Fruit fly (Drosophila melanogaster) whole organism, embryonic: ENCODE data around the gene cyr.

Source experiments
- ATbp ChIP-seq: fragments of 200-800 bp; sonication (Bioruptor generic); optimal IDR thresholded peaks from 2 replicates; lab custom pipeline; 2017; ENCODE audit warnings: missing biosample characterization, mild to moderate bottlenecking, missing genetic modification characterization, missing genetic modification reagents
- Atf-2 ChIP-seq: fragments of 200-800 bp; sonication (Bioruptor generic); optimal IDR thresholded peaks from 2 replicates; lab custom pipeline; 2016; ENCODE audit warnings: missing biosample characterization, missing genetic modification characterization
- CG11504 ChIP-seq: fragments of 200-800 bp; sonication (Bioruptor generic); optimal IDR thresholded peaks from 3 replicates; lab custom pipeline; 2019; ENCODE audit warnings: missing biosample characterization, mild to moderate bottlenecking, missing genetic modification characterization, moderate library complexity
- CG12155 ChIP-seq: fragments of 200-800 bp; sonication (Bioruptor generic); optimal IDR thresholded peaks from 3 replicates; lab custom pipeline; 2016; ENCODE audit warnings: missing biosample characterization, missing genetic modification characterization
- CG12299 ChIP-seq: fragments of 200-800 bp; sonication (Bioruptor generic); optimal IDR thresholded peaks from 2 replicates; lab custom pipeline; 2018; ENCODE audit warnings: missing biosample characterization, mild to moderate bottlenecking, missing genetic modification characterization
- CG13123 ChIP-seq: fragments of 200-800 bp; sonication (Bioruptor generic); optimal IDR thresholded peaks from 2 replicates; lab custom pipeline; 2016; ENCODE audit warnings: missing biosample characterization, missing genetic modification characterization
- CG15696 ChIP-seq: fragments of 200-800 bp; sonication (Bioruptor generic); optimal IDR thresholded peaks from 2 replicates; lab custom pipeline; 2019; ENCODE audit warnings: missing biosample characterization, mild to moderate bottlenecking, missing genetic modification characterization, moderate library complexity
- CG2678 ChIP-seq: fragments of 200-800 bp; sonication (Bioruptor generic); optimal IDR thresholded peaks from 3 replicates; lab custom pipeline; 2019; ENCODE audit warnings: missing biosample characterization, mild to moderate bottlenecking, missing genetic modification characterization, moderate library complexity
- CG32767 ChIP-seq: fragments of 200-800 bp; sonication (Bioruptor generic); IDR thresholded peaks from 2 replicates; pipeline ENCODE4 v1.3.6; 2022; ENCODE audit warnings: missing biosample characterization, missing genetic modification characterization
- CG34422 ChIP-seq: fragments of 200-800 bp; sonication (Bioruptor generic); IDR thresholded peaks from 3 replicates; pipeline ENCODE4 v1.3.6; 2022; ENCODE audit warnings: missing biosample characterization, missing genetic modification characterization
- CG4328 ChIP-seq: fragments of 200-800 bp; sonication (Bioruptor generic); optimal IDR thresholded peaks from 3 replicates; lab custom pipeline; 2017; ENCODE audit warnings: missing biosample characterization, missing genetic modification reagents, missing genetic modification characterization
- CG4854 ChIP-seq: fragments of 200-800 bp; sonication (Bioruptor generic); optimal IDR thresholded peaks from 2 replicates; lab custom pipeline; 2016; ENCODE audit warnings: missing biosample characterization, missing genetic modification characterization, inconsistent platforms
- CG6175 ChIP-seq: fragments of 200-800 bp; sonication (Bioruptor generic); IDR thresholded peaks from 3 replicates; pipeline ENCODE4 v1.3.6; 2022; ENCODE audit warnings: missing biosample characterization, missing genetic modification characterization
- CG6683 ChIP-seq: fragments of 200-800 bp; sonication (Bioruptor generic); optimal IDR thresholded peaks from 2 replicates; lab custom pipeline; 2017; ENCODE audit warnings: missing biosample characterization, mild to moderate bottlenecking, missing genetic modification characterization, missing genetic modification reagents
- CG8089 ChIP-seq: fragments of 200-800 bp; sonication (Bioruptor generic); optimal IDR thresholded peaks from 3 replicates; lab custom pipeline; 2016; ENCODE audit warnings: missing biosample characterization, missing genetic modification characterization
- CG8924 ChIP-seq: fragments of 200-800 bp; optimal IDR thresholded peaks from 3 replicates; lab custom pipeline; 2019; ENCODE audit warnings: missing biosample characterization, mild to moderate bottlenecking, missing genetic modification characterization, moderate library complexity
- CkIIα-i1 ChIP-seq: fragments of 200-800 bp; sonication (Bioruptor generic); IDR thresholded peaks from 2 replicates; pipeline ENCODE4 v1.3.6; 2022; ENCODE audit warnings: missing biosample characterization, missing genetic modification characterization
- HmgZ ChIP-seq: fragments of 200-800 bp; sonication (Bioruptor generic); optimal IDR thresholded peaks from 2 replicates; lab custom pipeline; 2018; ENCODE audit warnings: missing biosample characterization, mild to moderate bottlenecking, missing genetic modification characterization
- Lim3 ChIP-seq: fragments of 200-800 bp; sonication (Bioruptor generic); IDR thresholded peaks from 2 replicates; pipeline ENCODE4 v1.3.6; 2022; ENCODE audit warnings: missing biosample characterization, missing genetic modification characterization
- Rfx ChIP-seq: fragments of 200-800 bp; sonication (Bioruptor generic); IDR thresholded peaks from 2 replicates; pipeline ENCODE4 v1.3.6; 2022; ENCODE audit warnings: missing biosample characterization, missing genetic modification characterization
- Scr ChIP-seq: fragments of 200-800 bp; sonication (Bioruptor generic); IDR thresholded peaks from 2 replicates; pipeline ENCODE4 v1.3.6; 2022; ENCODE audit warnings: missing biosample characterization, missing genetic modification characterization; ENCODE audit not compliant: partially characterized antibody
- Sox100B ChIP-seq: fragments of 200-800 bp; sonication (Bioruptor generic); optimal IDR thresholded peaks from 3 replicates; lab custom pipeline; 2018; ENCODE audit warnings: missing biosample characterization, mild to moderate bottlenecking, missing genetic modification characterization
- Trl ChIP-seq, 3 experiments: fragments of >200 bp in 2 of 3; fragments of 200-800 bp in 1 of 3; sonication (Bioruptor generic) in 1 of 3; optimal IDR thresholded peaks; 2 replicates in 1 of 3; 3 replicates in 2 of 3; lab custom pipeline; 2016 to 2017; ENCODE audit warnings: missing biosample characterization in 1 of 3, missing genetic modification characterization in 1 of 3
- bab2 ChIP-seq: fragments of 200-800 bp; sonication (Bioruptor generic); optimal IDR thresholded peaks from 2 replicates; lab custom pipeline; 2016; ENCODE audit warnings: missing biosample characterization, missing genetic modification characterization
- bcd ChIP-seq: fragments of 200-800 bp; sonication (Bioruptor generic); optimal IDR thresholded peaks from 2 replicates; lab custom pipeline; 2017; ENCODE audit warnings: missing biosample characterization, mild to moderate bottlenecking, missing genetic modification characterization
- br ChIP-seq: fragments of >200 bp; optimal IDR thresholded peaks from 2 replicates; lab custom pipeline; 2017
- caup ChIP-seq: fragments of 200-800 bp; sonication (Bioruptor generic); optimal IDR thresholded peaks from 3 replicates; lab custom pipeline; 2017; ENCODE audit warnings: missing biosample characterization, mild to moderate bottlenecking, missing genetic modification characterization, moderate library complexity; ENCODE audit not compliant: severe bottlenecking
- cg ChIP-seq: fragments of 200-800 bp; sonication (Bioruptor generic); optimal IDR thresholded peaks from 3 replicates; lab custom pipeline; 2019; ENCODE audit warnings: missing biosample characterization, mild to moderate bottlenecking, missing genetic modification characterization, moderate library complexity
- ci ChIP-seq: fragments of 200-800 bp; sonication (Bioruptor generic); IDR thresholded peaks from 3 replicates; pipeline ENCODE4 v1.3.6; 2022; ENCODE audit warnings: missing biosample characterization, missing genetic modification characterization
- dmrt11E ChIP-seq: fragments of 200-800 bp; sonication (Bioruptor generic); optimal IDR thresholded peaks from 3 replicates; lab custom pipeline; 2018; ENCODE audit warnings: missing biosample characterization, mild to moderate bottlenecking, missing genetic modification characterization, moderate library complexity
- dmrt99B ChIP-seq: fragments of 200-800 bp; sonication (Bioruptor generic); optimal IDR thresholded peaks from 2 replicates; lab custom pipeline; 2018; ENCODE audit warnings: missing biosample characterization, mild to moderate bottlenecking, missing genetic modification characterization, moderate library complexity
- gem ChIP-seq: fragments of 200-800 bp; sonication (Bioruptor generic); optimal IDR thresholded peaks from 2 replicates; lab custom pipeline; 2019; ENCODE audit warnings: missing biosample characterization, mild to moderate bottlenecking, missing genetic modification characterization, moderate library complexity
- gfzf ChIP-seq: fragments of 200-800 bp; sonication (Bioruptor generic); optimal IDR thresholded peaks from 2 replicates; lab custom pipeline; 2016; ENCODE audit warnings: missing biosample characterization, mild to moderate bottlenecking, missing genetic modification characterization, moderate library complexity
- gt ChIP-seq: fragments of 200-800 bp; sonication (Bioruptor generic); IDR thresholded peaks from 2 replicates; pipeline ENCODE4 v1.3.6; 2022; ENCODE audit warnings: missing biosample characterization, missing genetic modification characterization
- ham ChIP-seq: fragments of 200-800 bp; sonication (Bioruptor generic); IDR thresholded peaks from 2 replicates; pipeline ENCODE4 v1.3.6; 2022; ENCODE audit warnings: missing biosample characterization, missing genetic modification characterization
- her ChIP-seq: fragments of 200-800 bp; sonication (Bioruptor generic); optimal IDR thresholded peaks from 2 replicates; lab custom pipeline; 2016; ENCODE audit warnings: missing biosample characterization, missing genetic modification characterization
- hkb ChIP-seq, 2 experiments: fragments of 200-800 bp in 1 of 2; fragments of >200 bp in 1 of 2; sonication (Bioruptor generic) in 1 of 2; IDR thresholded peaks in 1 of 2; optimal IDR thresholded peaks in 1 of 2; 2 replicates each; pipeline versions ENCODE4 v1.3.6 to Lab custom; 2017 to 2022; ENCODE audit warnings: missing biosample characterization in 1 of 2, missing genetic modification characterization in 1 of 2
- ind ChIP-seq: fragments of 200-800 bp; sonication (Bioruptor generic); optimal IDR thresholded peaks from 3 replicates; lab custom pipeline; 2016; ENCODE audit warnings: missing biosample characterization, missing genetic modification characterization
- insv ChIP-seq, 2 experiments: fragments of 200-800 bp; sonication (Bioruptor generic); optimal IDR thresholded peaks; 3 replicates each; lab custom pipeline; 2016 to 2018; ENCODE audit warnings: missing biosample characterization in 2 of 2, missing genetic modification characterization in 2 of 2
- lilli ChIP-seq: fragments of 200-800 bp; sonication (Bioruptor generic); optimal IDR thresholded peaks from 3 replicates; lab custom pipeline; 2016; ENCODE audit warnings: missing biosample characterization, missing genetic modification characterization
- mirr ChIP-seq: fragments of 200-800 bp; sonication (Bioruptor generic); optimal IDR thresholded peaks from 3 replicates; lab custom pipeline; 2018; ENCODE audit warnings: missing biosample characterization, mild to moderate bottlenecking, missing genetic modification characterization
- org-1 ChIP-seq: fragments of 200-800 bp; sonication (Bioruptor generic); optimal IDR thresholded peaks from 2 replicates; lab custom pipeline; 2017; ENCODE audit warnings: missing biosample characterization, missing genetic modification characterization
- pfk ChIP-seq: fragments of 200-800 bp; sonication (Bioruptor generic); optimal IDR thresholded peaks from 2 replicates; lab custom pipeline; 2018; ENCODE audit warnings: missing biosample characterization, mild to moderate bottlenecking, missing genetic modification characterization, moderate library complexity
- sug ChIP-seq: fragments of 200-800 bp; optimal IDR thresholded peaks from 2 replicates; lab custom pipeline; 2019; ENCODE audit warnings: missing biosample characterization, mild to moderate bottlenecking, missing genetic modification characterization, moderate library complexity
- toy ChIP-seq: fragments of 200-800 bp; sonication (Bioruptor generic); IDR thresholded peaks from 2 replicates; pipeline ENCODE4 v1.3.6; 2022; ENCODE audit warnings: missing biosample characterization, missing genetic modification characterization
- tx ChIP-seq: fragments of 200-800 bp; sonication (Bioruptor generic); optimal IDR thresholded peaks from 2 replicates; lab custom pipeline; 2016; ENCODE audit warnings: missing biosample characterization, missing genetic modification characterization
- unpg ChIP-seq: fragments of 200-800 bp; sonication (Bioruptor generic); optimal IDR thresholded peaks from 3 replicates; lab custom pipeline; 2018; ENCODE audit warnings: missing biosample characterization, mild to moderate bottlenecking, missing genetic modification characterization, moderate library complexity
- zf30C ChIP-seq: fragments of 200-800 bp; sonication (Bioruptor generic); optimal IDR thresholded peaks from 3 replicates; lab custom pipeline; 2018; ENCODE audit warnings: missing biosample characterization, mild to moderate bottlenecking, missing genetic modification characterization
- zfh2 ChIP-seq: fragments of 200-800 bp; sonication (Bioruptor generic); optimal IDR thresholded peaks from 2 replicates; lab custom pipeline; 2016; ENCODE audit warnings: missing biosample characterization, missing genetic modification characterization

Gene cyr

dm6 chrX:8141353-8142066, 6.0 kb upstream of the cyr start (continued):
- peak; percentile 3 for TF ChIP-seq mirr (GFP tag; lab: Kevin White, UChicago)
- TF ChIP-seq CG34422, result peak; percentile 77; the same call in 2 of the 3 replicates
- TF ChIP-seq zfh2 (GFP tag; lab: Kevin White, UChicago), result peak; percentile 24
- TF ChIP-seq bcd (GFP tag; lab: Kevin White, UChicago), result peak; percentile 31
- TF ChIP-seq her (GFP tag; lab: Kevin White, UChicago), result peak; percentile 29
- no peak for TF ChIP-seq tx
- TF ChIP-seq hkb (optimal IDR thresholded peaks at IDR 0.05; lab: Kevin White, UChicago), result no peak
- no peak for TF ChIP-seq hkb (GFP tag; IDR thresholded peaks at IDR 0.05; lab: Robert Waterston, UW)
- no peak for TF ChIP-seq toy (GFP tag; lab: Robert Waterston, UW)
- TF ChIP-seq ind (GFP tag; lab: Kevin White, UChicago), result peak; percentile 10
- TF ChIP-seq caup, result peak; percentile 17
- TF ChIP-seq gt (GFP tag; lab: Robert Waterston, UW), result no peak
- TF ChIP-seq bab2 (GFP tag; lab: Kevin White, UChicago), result peak; percentile 5
- peak; percentile 9 for TF ChIP-seq Sox100B (GFP tag; lab: Kevin White, UChicago)
- TF ChIP-seq Lim3 (GFP tag; lab: Robert Waterston, UW), result no peak
- peak; percentile 67 for TF ChIP-seq lilli (GFP tag; lab: Kevin White, UChicago)
- TF ChIP-seq cg (GFP tag; lab: Kevin White, UChicago), result peak; percentile 99
- no peak for TF ChIP-seq zf30C (GFP tag; lab: Kevin White, UChicago)
- TF ChIP-seq ATbp (GFP tag; lab: Kevin White, UChicago), result no peak
- peak; percentile 5 for TF ChIP-seq Atf-2 (GFP tag; lab: Kevin White, UChicago)
- peak; percentile 45; the same call in 1 of the 2 replicates for TF ChIP-seq Rfx (GFP tag; lab: Robert Waterston, UW)
- 0 out of 3 replicates have a peak, but pooled peaks have one; percentile 48 for TF ChIP-seq ci (GFP tag; lab: Robert Waterston, UW)
- TF ChIP-seq CG11504 (tag; lab: Kevin White, UChicago), result peak; percentile 24
- TF ChIP-seq CG8089 (GFP tag; lab: Kevin White, UChicago), result peak; percentile 25
- TF ChIP-seq dmrt99B (tag; lab: Kevin White, UChicago), result peak; percentile 24
- TF ChIP-seq insv (GFP tag; optimal IDR thresholded peaks at IDR 0.05; lab: Kevin White, UChicago), result no peak
- no peak for TF ChIP-seq ham
- TF ChIP-seq pfk (GFP tag; lab: Kevin White, UChicago), result peak; percentile 13
- peak; percentile 39 for TF ChIP-seq CG2678
- TF ChIP-seq CG6683, result peak; percentile 0
- no peak for TF ChIP-seq gfzf (GFP tag; lab: Kevin White, UChicago)
- peak; percentile 3 for TF ChIP-seq CG4328
- peak; percentile 83 for TF ChIP-seq CG32767 (GFP tag; lab: Robert Waterston, UW)
- no peak for TF ChIP-seq br (lab: Kevin White, UChicago)
- TF ChIP-seq CG13123 (GFP tag; lab: Kevin White, UChicago), result no peak
- TF ChIP-seq CG8924 (tag; lab: Kevin White, UChicago), result peak; percentile 4
- no peak for TF ChIP-seq dmrt11E (tag; lab: Kevin White, UChicago)
- TF ChIP-seq unpg (GFP tag; lab: Kevin White, UChicago), result peak; percentile 28
- no peak for TF ChIP-seq CG6175
- no peak for TF ChIP-seq CG4854 (GFP tag; lab: Kevin White, UChicago)
- TF ChIP-seq Scr (GFP tag; lab: Robert Waterston, UW), result peak; percentile 17; the same call in 1 of the 2 replicates
- TF ChIP-seq CkIIα-i1 (GFP tag; lab: Robert Waterston, UW), result no peak
- no peak for TF ChIP-seq Trl (optimal IDR thresholded peaks at IDR 0.05; lab: Kevin White, UChicago)
- peak; percentile 4 for TF ChIP-seq Trl (GFP tag; optimal IDR thresholded peaks at IDR 0.05; lab: Kevin White, UChicago)
- peak; percentile 10 for TF ChIP-seq sug (tag; lab: Kevin White, UChicago)
- peak; percentile 30 for TF ChIP-seq CG12299 (tag; lab: Kevin White, UChicago)
- peak; percentile 8 for TF ChIP-seq CG12155 (GFP tag; lab: Kevin White, UChicago)
- TF ChIP-seq org-1 (GFP tag; lab: Kevin White, UChicago), result peak; percentile 39
- peak; percentile 46 for TF ChIP-seq gem (tag; lab: Kevin White, UChicago)
- no peak for TF ChIP-seq CG15696
- no peak for TF ChIP-seq HmgZ (tag; lab: Kevin White, UChicago)
